Fruit fly (Drosophila melanogaster) whole organism, prepupa: ENCODE measurements around the gene CG8509.

Source experiments
- Blimp-1 ChIP-seq: fragments of 200-800 bp; sonication (Bioruptor generic); optimal IDR thresholded peaks from 3 replicates; lab custom pipeline; 2017; ENCODE audit warnings: missing biosample characterization, missing genetic modification characterization, mild to moderate bottlenecking, moderate library complexity, missing genetic modification reagents
- CG10631 ChIP-seq: fragments of 200-800 bp; sonication (Bioruptor generic); optimal IDR thresholded peaks from 2 replicates; lab custom pipeline; 2016; ENCODE audit warnings: missing biosample characterization, missing genetic modification characterization
- CG10669 ChIP-seq: fragments of 200-800 bp; sonication (Bioruptor generic); optimal IDR thresholded peaks from 3 replicates; lab custom pipeline; 2018; ENCODE audit warnings: missing biosample characterization, mild to moderate bottlenecking, missing genetic modification characterization, moderate library complexity
- CG11294 ChIP-seq: fragments of 200-800 bp; sonication (Bioruptor generic); IDR thresholded peaks from 2 replicates; pipeline ENCODE4 v1.3.6; 2022; ENCODE audit warnings: missing biosample characterization, missing genetic modification characterization
- CG11902 ChIP-seq: fragments of 200-800 bp; sonication (Bioruptor generic); optimal IDR thresholded peaks from 3 replicates; lab custom pipeline; 2016; ENCODE audit warnings: missing biosample characterization, missing genetic modification characterization
- CG15336 ChIP-seq: fragments of 200-800 bp; sonication (Bioruptor generic); IDR thresholded peaks from 2 replicates; pipeline ENCODE4 v1.3.6; 2022; ENCODE audit warnings: missing biosample characterization, missing genetic modification characterization
- CG1621 ChIP-seq: fragments of 200-800 bp; sonication (Bioruptor generic); optimal IDR thresholded peaks from 3 replicates; lab custom pipeline; 2018; ENCODE audit warnings: missing biosample characterization, mild to moderate bottlenecking, missing genetic modification characterization
- CG3032 ChIP-seq: fragments of 200-800 bp; optimal IDR thresholded peaks from 2 replicates; lab custom pipeline; 2019; ENCODE audit warnings: missing biosample characterization, mild to moderate bottlenecking, missing genetic modification characterization, moderate library complexity
- CG31627 ChIP-seq: fragments of 200-800 bp; sonication (Bioruptor generic); optimal IDR thresholded peaks from 3 replicates; lab custom pipeline; 2016; ENCODE audit warnings: missing biosample characterization, missing genetic modification characterization
- CG3919 ChIP-seq: fragments of 200-800 bp; sonication (Bioruptor generic); optimal IDR thresholded peaks from 3 replicates; lab custom pipeline; 2016; ENCODE audit warnings: missing biosample characterization, missing genetic modification characterization
- CG6163 ChIP-seq: fragments of 200-800 bp; sonication (Bioruptor generic); IDR thresholded peaks from 3 replicates; pipeline ENCODE4 v1.3.6; 2022; ENCODE audit warnings: missing biosample characterization, missing genetic modification characterization
- CG6854 ChIP-seq: fragments of 200-800 bp; sonication (Bioruptor generic); optimal IDR thresholded peaks from 2 replicates; lab custom pipeline; 2017; ENCODE audit warnings: missing biosample characterization, mild to moderate bottlenecking, missing genetic modification characterization
- CG7368 ChIP-seq: fragments of 200-800 bp; sonication (Bioruptor generic); optimal IDR thresholded peaks from 3 replicates; lab custom pipeline; 2016; ENCODE audit warnings: missing biosample characterization, missing genetic modification characterization
- CG8119 ChIP-seq: fragments of 200-800 bp; sonication (Bioruptor generic); IDR thresholded peaks from 3 replicates; pipeline ENCODE4 v1.3.6; 2022; ENCODE audit warnings: missing biosample characterization, missing genetic modification characterization
- Eip93F ChIP-seq: fragments of 200-800 bp; sonication (Bioruptor generic); optimal IDR thresholded peaks from 2 replicates; lab custom pipeline; 2016; ENCODE audit warnings: missing biosample characterization, mild to moderate bottlenecking, missing genetic modification characterization
- Ets96B ChIP-seq: fragments of 200-800 bp; optimal IDR thresholded peaks from 2 replicates; lab custom pipeline; 2019; ENCODE audit warnings: missing biosample characterization, mild to moderate bottlenecking, missing genetic modification characterization, moderate library complexity
- Gug ChIP-seq: fragments of 200-800 bp; sonication (Bioruptor generic); IDR thresholded peaks from 2 replicates; pipeline ENCODE4 v1.3.6; 2022; ENCODE audit warnings: missing biosample characterization, missing genetic modification characterization
- Hr39 ChIP-seq: fragments of 200-800 bp; sonication (Bioruptor generic); optimal IDR thresholded peaks from 2 replicates; lab custom pipeline; 2016; ENCODE audit warnings: missing biosample characterization, missing genetic modification characterization
- Lpt ChIP-seq: fragments of 200-800 bp; sonication (Bioruptor generic); optimal IDR thresholded peaks from 3 replicates; lab custom pipeline; 2016; ENCODE audit warnings: missing biosample characterization, missing genetic modification characterization
- Sox102F ChIP-seq: fragments of 200-800 bp; sonication (Bioruptor generic); optimal IDR thresholded peaks from 2 replicates; lab custom pipeline; 2016; ENCODE audit warnings: missing biosample characterization, mild to moderate bottlenecking, missing genetic modification characterization
- Sox15 ChIP-seq: fragments of 200-800 bp; sonication (Bioruptor generic); optimal IDR thresholded peaks from 3 replicates; lab custom pipeline; 2016; ENCODE audit warnings: missing biosample characterization, missing genetic modification characterization
- achi ChIP-seq: fragments of 200-800 bp; sonication (Bioruptor generic); optimal IDR thresholded peaks from 3 replicates; lab custom pipeline; 2016; ENCODE audit warnings: missing biosample characterization, missing genetic modification characterization
- acj6 ChIP-seq: fragments of 200-800 bp; sonication (Bioruptor generic); optimal IDR thresholded peaks from 3 replicates; lab custom pipeline; 2016; ENCODE audit warnings: missing biosample characterization, missing genetic modification characterization
- cyc ChIP-seq: fragments of 200-800 bp; sonication (Bioruptor generic); optimal IDR thresholded peaks from 3 replicates; lab custom pipeline; 2016; ENCODE audit warnings: missing biosample characterization, missing genetic modification characterization
- dac ChIP-seq: fragments of 200-800 bp; sonication (Bioruptor generic); optimal IDR thresholded peaks from 2 replicates; lab custom pipeline; 2017; ENCODE audit warnings: missing biosample characterization, mild to moderate bottlenecking, missing genetic modification characterization
- dsx ChIP-seq: fragments of 200-800 bp; optimal IDR thresholded peaks from 3 replicates; lab custom pipeline; 2019; ENCODE audit warnings: missing biosample characterization, mild to moderate bottlenecking, missing genetic modification characterization, moderate library complexity; ENCODE audit not compliant: poor library complexity, severe bottlenecking
- fkh ChIP-seq: fragments of 200-800 bp; sonication (Bioruptor generic); optimal IDR thresholded peaks from 3 replicates; lab custom pipeline; 2017; ENCODE audit warnings: missing biosample characterization, mild to moderate bottlenecking, missing genetic modification characterization, moderate library complexity
- salr ChIP-seq, 2 experiments: fragments of 200-800 bp; sonication (Bioruptor generic); optimal IDR thresholded peaks; 3 replicates each; lab custom pipeline; 2016 to 2018; ENCODE audit warnings: missing biosample characterization in 2 of 2, missing genetic modification characterization in 2 of 2, mild to moderate bottlenecking in 1 of 2
- spab ChIP-seq: fragments of 200-800 bp; sonication (Bioruptor generic); optimal IDR thresholded peaks from 2 replicates; lab custom pipeline; 2017; ENCODE audit warnings: missing biosample characterization, mild to moderate bottlenecking, missing genetic modification characterization, missing genetic modification reagents
- ss ChIP-seq, 2 experiments: fragments of 200-800 bp; sonication (Bioruptor generic); optimal IDR thresholded peaks; 2 replicates in 1 of 2; 3 replicates in 1 of 2; lab custom pipeline; 2017 to 2018; ENCODE audit warnings: mild to moderate bottlenecking in 2 of 2, missing biosample characterization in 2 of 2, missing genetic modification characterization in 2 of 2, moderate library complexity in 1 of 2
- svp ChIP-seq: fragments of 200-800 bp; sonication (Bioruptor generic); peaks from one replicate; lab custom pipeline; 2016; ENCODE audit warnings: missing biosample characterization, missing genetic modification characterization
- vri ChIP-seq: fragments of 200-800 bp; sonication (Bioruptor generic); optimal IDR thresholded peaks from 3 replicates; lab custom pipeline; 2016; ENCODE audit warnings: missing biosample characterization, mild to moderate bottlenecking, missing genetic modification characterization

The CG8509 gene

DNA sequence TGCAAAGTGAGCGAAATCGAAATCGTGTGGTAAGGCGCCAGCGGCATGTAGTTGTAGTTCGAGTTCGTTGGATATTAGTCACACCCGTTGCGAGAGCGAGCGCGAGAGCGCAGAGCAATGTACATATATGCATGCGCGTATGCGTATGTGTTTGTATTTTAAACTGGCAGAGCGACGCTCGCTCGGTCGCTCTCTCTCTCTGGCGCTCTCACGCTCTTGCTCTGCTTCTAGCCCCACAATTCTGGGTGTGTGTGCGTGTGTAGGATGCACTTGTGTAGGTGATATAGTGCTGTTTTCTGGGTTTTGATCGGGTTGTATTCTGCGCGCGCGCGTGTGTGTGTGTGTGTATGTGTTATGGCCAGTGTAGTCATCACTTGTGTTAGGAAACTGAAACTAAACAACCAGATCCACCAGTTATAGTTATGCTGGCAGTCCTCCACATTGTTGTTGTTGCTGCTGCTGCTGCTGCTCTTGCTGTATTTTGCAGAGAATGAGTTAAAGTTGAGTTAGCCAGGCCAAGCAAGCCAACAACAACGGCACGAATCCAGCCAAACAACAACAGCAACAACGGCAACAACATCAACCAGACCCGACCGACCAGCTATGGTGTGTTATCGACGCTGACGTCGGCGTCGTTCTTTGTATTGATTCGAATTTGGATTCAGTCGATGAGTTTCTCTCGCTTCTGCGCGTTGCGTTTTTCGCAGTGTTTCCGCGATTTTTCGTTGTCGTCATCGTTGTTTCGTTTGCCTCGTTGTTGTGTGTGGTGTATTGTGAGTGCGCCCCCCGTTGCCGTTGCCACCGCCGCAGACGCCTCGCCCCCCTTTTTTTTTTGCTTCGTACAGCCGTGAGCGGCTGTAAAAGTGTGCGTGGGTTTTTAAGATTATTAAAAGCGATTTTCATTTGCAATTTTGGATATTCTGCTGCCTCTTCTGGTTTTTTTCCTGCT, 2.6 kb downstream of the CG8509 start (continued):
- TF ChIP-seq cyc (no peak), CG10631 (GFP tag; lab: Kevin White, UChicago) (no peak), Gug (GFP tag; lab: Robert Waterston, UW) (no peak), CG15336 (GFP tag; lab: Robert Waterston, UW) (peak; percentile 66; the same call in 1 of the 2 replicates), spab (GFP tag; lab: Kevin White, UChicago) (no peak), Lpt (peak; percentile 56), CG3919 (GFP tag; lab: Kevin White, UChicago) (no peak), Blimp-1 (GFP tag; lab: Kevin White, UChicago) (no peak), svp (GFP tag; lab: Kevin White, UChicago) (peak; percentile 44), ss (GFP tag; optimal IDR thresholded peaks at IDR 0.05; lab: Kevin White, UChicago) (peak; percentile 2 to 11), CG8119 (GFP tag; lab: Robert Waterston, UW) (peak; percentile 61; the same call in 2 of the 3 replicates), CG11294 (no peak), acj6 (GFP tag; lab: Kevin White, UChicago) (no peak), Eip93F (GFP tag; lab: Kevin White, UChicago) (no peak), fkh (GFP tag; lab: Kevin White, UChicago) (peak; percentile 25), CG6163 (GFP tag; lab: Robert Waterston, UW) (peak; percentile 62), Ets96B (tag; lab: Kevin White, UChicago) (no peak), achi (no peak), CG31627 (GFP tag; lab: Kevin White, UChicago) (no peak)

DNA sequence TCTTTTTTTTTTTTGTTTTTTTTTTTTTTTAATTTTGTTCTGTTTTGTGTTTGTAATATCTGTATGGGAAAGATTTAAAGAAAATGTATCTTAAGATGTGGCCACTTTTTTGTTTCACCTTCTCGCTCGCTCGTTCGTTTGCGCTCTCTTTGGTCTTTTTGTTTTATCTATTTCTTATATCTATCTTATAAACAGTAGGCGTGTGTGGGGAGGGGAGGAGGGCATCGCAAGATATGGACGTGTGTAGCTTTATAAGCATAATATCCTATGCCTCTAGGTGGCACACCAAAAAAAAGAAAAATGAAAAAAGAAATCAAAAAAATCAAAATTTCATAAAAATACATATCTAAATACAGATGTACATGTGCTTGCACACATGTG, 3.2 kb downstream of the CG8509 start:
- TF ChIP-seq CG8119 (GFP tag; lab: Robert Waterston, UW) (no peak), salr (GFP tag; optimal IDR thresholded peaks at IDR 0.05; lab: Kevin White, UChicago) (peak in 1 of 2 experiments; percentile 10)

- TF ChIP-seq CG6854 (GFP tag; lab: Kevin White, UChicago) (peak; percentile 25), fkh (GFP tag; lab: Kevin White, UChicago) (peak; percentile 16), Sox102F (GFP tag; lab: Kevin White, UChicago) (peak; percentile 8), acj6 (GFP tag; lab: Kevin White, UChicago) (no peak), CG10669 (GFP tag; lab: Kevin White, UChicago) (no peak), Sox15 (GFP tag; lab: Kevin White, UChicago) (no peak), Blimp-1 (GFP tag; lab: Kevin White, UChicago) (no peak), CG11902 (no peak), CG1621 (peak; percentile 61), dac (GFP tag; lab: Kevin White, UChicago) (no peak), dsx (GFP tag; lab: Kevin White, UChicago) (peak; percentile 3), CG3032 (tag; lab: Kevin White, UChicago) (no peak), Lpt (no peak), CG31627 (GFP tag; lab: Kevin White, UChicago) (no peak), Hr39 (GFP tag; lab: Kevin White, UChicago) (no peak), CG15336 (GFP tag; lab: Robert Waterston, UW) (no peak)
These were observed 3.9 kb downstream of the CG8509 start for dm6 chrX:15813224-15813623.

- no peak for TF ChIP-seq CG7368 (GFP tag; lab: Kevin White, UChicago)
- no peak for TF ChIP-seq CG11902
- no peak for TF ChIP-seq Ets96B (tag; lab: Kevin White, UChicago)
- no peak for TF ChIP-seq CG31627 (GFP tag; lab: Kevin White, UChicago)
- no peak for TF ChIP-seq vri
These were observed 5.1 kb downstream of the CG8509 start for dm6 chrX:15814485-15814884.
